Worm (Caenorhabditis elegans) whole organism, mixed stage, embryonic: ENCODE results near the gene T23C6.4.
A peak's percentile ranks its signal among the peaks of the same experiment; 100 is the strongest.

Experiments used
- elt-1 ChIP-seq: sonication (generic microtip); optimal IDR thresholded peaks from 2 replicates; lab custom pipeline; 2017; ENCODE audit warnings: missing genetic modification characterization, mild to moderate bottlenecking, missing compliant biosample characterization, antibody characterized with exemption, moderate library complexity, borderline replicate concordance; ENCODE audit not compliant: insufficient read depth
- elt-3 ChIP-seq: fragments of 150-350 bp; optimal IDR thresholded peaks from 2 replicates; lab custom pipeline; 2014; ENCODE audit warnings: missing biosample characterization, missing genetic modification characterization
- mab-5 ChIP-seq: fragments of 150-350 bp; optimal IDR thresholded peaks from 2 replicates; lab custom pipeline; 2014; ENCODE audit warnings: missing biosample characterization, missing genetic modification characterization
- mls-2 ChIP-seq: sonication (generic microtip); optimal IDR thresholded peaks from 2 replicates; lab custom pipeline; 2016; ENCODE audit warnings: mild to moderate bottlenecking, missing genetic modification characterization, moderate library complexity, missing compliant biosample characterization
- nhr-12 ChIP-seq: fragments of 150-350 bp; optimal IDR thresholded peaks from 2 replicates; lab custom pipeline; 2014; ENCODE audit warnings: missing biosample characterization, missing genetic modification characterization
- nhr-237 ChIP-seq: fragments of 150-350 bp; optimal IDR thresholded peaks from 2 replicates; lab custom pipeline; 2014; ENCODE audit warnings: missing biosample characterization, missing genetic modification characterization
- pha-4 ChIP-seq: fragments of 150-350 bp; optimal IDR thresholded peaks from 2 replicates; lab custom pipeline; 2018; ENCODE audit warnings: missing biosample characterization, missing genetic modification reagents, missing genetic modification characterization
- snpc-4 ChIP-seq: fragments of 150-350 bp; optimal IDR thresholded peaks from 2 replicates; lab custom pipeline; 2014; ENCODE audit warnings: missing biosample characterization, missing genetic modification characterization
- unc-39 ChIP-seq: fragments of 150-350 bp; optimal IDR thresholded peaks from 2 replicates; lab custom pipeline; 2014; ENCODE audit warnings: missing biosample characterization, missing genetic modification characterization
- zip-8 ChIP-seq: fragments of 150-350 bp; optimal IDR thresholded peaks from 2 replicates; lab custom pipeline; 2014; ENCODE audit warnings: missing biosample characterization, missing genetic modification characterization

DNA sequence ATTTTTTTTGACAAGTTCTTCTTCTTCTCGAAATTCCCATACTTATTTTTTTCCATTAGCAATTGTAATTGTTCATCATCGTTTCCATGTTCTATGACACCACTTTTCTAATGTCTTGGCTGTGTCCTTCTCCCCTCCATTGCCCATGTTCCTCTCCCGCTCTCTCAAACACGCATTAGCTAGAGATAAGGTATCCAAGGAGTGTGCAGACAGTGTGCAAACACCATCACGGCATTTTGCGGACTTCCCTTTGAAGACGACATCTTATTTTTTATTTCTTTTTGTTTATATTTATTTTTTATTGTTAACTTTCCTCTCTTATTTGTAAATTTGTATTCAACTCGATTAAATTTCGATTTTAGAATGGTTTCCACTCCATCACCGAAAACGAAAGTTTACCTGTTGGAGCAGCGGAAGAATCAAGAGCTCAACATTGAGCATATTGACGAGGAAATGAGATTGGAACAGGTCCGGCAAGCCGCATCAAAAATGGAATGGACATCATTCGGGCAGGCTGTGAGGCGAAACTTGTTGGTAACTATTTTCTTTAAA lies 1.5 kb upstream of the T23C6.4 start, which contains the start of gene mdt-1.2:
- no peak for TF ChIP-seq zip-8 (tag; lab: Kevin White, UChicago)
- no peak for TF ChIP-seq elt-1 (tag; lab: Kevin White, UChicago)
- TF ChIP-seq elt-3 (tag; lab: Kevin White, UChicago) = no peak
- no peak for TF ChIP-seq mab-5
- no peak for TF ChIP-seq unc-39 (tag; lab: Kevin White, UChicago)
- no peak for TF ChIP-seq snpc-4
- no peak for TF ChIP-seq nhr-12 (tag; lab: Kevin White, UChicago)
- TF ChIP-seq nhr-237 (tag; lab: Kevin White, UChicago) = peak; percentile 42
- TF ChIP-seq pha-4 (tag; lab: Kevin White, UChicago) = peak; percentile 83
- no peak for TF ChIP-seq mls-2 (tag; lab: Kevin White, UChicago)
